Worm (Caenorhabditis elegans) whole organism, young adult: ENCODE data around the gene col-99.

ENCODE experiments used
- B0336.3 ChIP-seq: fragments of 200-800 bp; sonication (Bioruptor generic); IDR thresholded peaks from 2 replicates; pipeline ENCODE4 v1.3.6; 2022; ENCODE audit warnings: missing genetic modification characterization, missing compliant biosample characterization
- F23B12.7 ChIP-seq: sonication (generic microtip); optimal IDR thresholded peaks from 2 replicates; lab custom pipeline; 2017; ENCODE audit warnings: missing genetic modification characterization, mild to moderate bottlenecking, missing compliant biosample characterization, antibody characterized with exemption, moderate library complexity; ENCODE audit not compliant: insufficient read depth
- F55B11.4 ChIP-seq: sonication (generic microtip); optimal IDR thresholded peaks from 2 replicates; lab custom pipeline; 2016; ENCODE audit warnings: missing compliant biosample characterization, missing genetic modification characterization, borderline replicate concordance; ENCODE audit not compliant: insufficient read depth
- Y95B8A.8 ChIP-seq: fragments of 200-800 bp; sonication (Bioruptor generic); IDR thresholded peaks from 2 replicates; pipeline ENCODE4 v1.3.6; 2022; ENCODE audit warnings: missing genetic modification reagents, missing genetic modification characterization, missing compliant biosample characterization
- ama-1 ChIP-seq, 3 experiments: fragments of 150-350 bp in 1 of 3; sonication (generic microtip) in 2 of 3; optimal IDR thresholded peaks; 2 replicates each; lab custom pipeline; 2014 to 2018; ENCODE audit warnings: missing biosample characterization in 2 of 3, missing genetic modification characterization in 2 of 3, missing genetic modification reagents in 2 of 3
- ceh-40 ChIP-seq: fragments of 200-800 bp; sonication (Bioruptor generic); IDR thresholded peaks from 2 replicates; pipeline ENCODE4 v1.3.6; 2022; ENCODE audit warnings: missing genetic modification characterization, missing compliant biosample characterization
- die-1 ChIP-seq: sonication (generic microtip); optimal IDR thresholded peaks from 2 replicates; lab custom pipeline; 2016; ENCODE audit warnings: missing genotype, mild to moderate bottlenecking, missing genetic modification characterization, missing compliant biosample characterization
- egrh-3 ChIP-seq: fragments of 200-800 bp; sonication (Bioruptor generic); IDR thresholded peaks from 2 replicates; pipeline ENCODE4 v1.3.6; 2022; ENCODE audit warnings: missing genetic modification reagents, missing genetic modification characterization, missing compliant biosample characterization
- hrde-1 ChIP-seq: sonication (generic microtip); optimal IDR thresholded peaks from 2 replicates; lab custom pipeline; 2016; ENCODE audit warnings: missing genetic modification characterization, mild to moderate bottlenecking, missing compliant biosample characterization, moderate library complexity, missing genotype, missing genetic modification reagents, borderline replicate concordance
- mes-4 ChIP-seq: sonication (generic microtip); optimal IDR thresholded peaks from 2 replicates; lab custom pipeline; 2016; ENCODE audit warnings: missing genotype, missing genetic modification characterization, missing compliant biosample characterization
- pha-4 ChIP-seq: fragments of 150-350 bp; sonication (generic microtip); optimal IDR thresholded peaks from 2 replicates; lab custom pipeline; 2014; ENCODE audit warnings: missing biosample characterization, missing genetic modification reagents, missing genetic modification characterization
- snpc-4 ChIP-seq, 5 experiments: fragments of 150-350 bp in 1 of 5; sonication (generic microtip) in 4 of 5; optimal IDR thresholded peaks; 2 replicates each; lab custom pipeline; 2014 to 2018; ENCODE audit warnings: missing genetic modification characterization in 5 of 5, missing biosample characterization in 3 of 5, antibody characterized with exemption in 2 of 5, mild to moderate bottlenecking in 2 of 5, missing compliant biosample characterization in 2 of 5, missing genotype in 2 of 5, moderate library complexity in 2 of 5, missing genetic modification reagents in 1 of 5
- sptf-2 ChIP-seq: fragments of 200-800 bp; sonication (Bioruptor generic); optimal IDR thresholded peaks from 2 replicates; lab custom pipeline; 2018; ENCODE audit warnings: mild to moderate bottlenecking, missing genetic modification characterization, missing compliant biosample characterization

DNA sequence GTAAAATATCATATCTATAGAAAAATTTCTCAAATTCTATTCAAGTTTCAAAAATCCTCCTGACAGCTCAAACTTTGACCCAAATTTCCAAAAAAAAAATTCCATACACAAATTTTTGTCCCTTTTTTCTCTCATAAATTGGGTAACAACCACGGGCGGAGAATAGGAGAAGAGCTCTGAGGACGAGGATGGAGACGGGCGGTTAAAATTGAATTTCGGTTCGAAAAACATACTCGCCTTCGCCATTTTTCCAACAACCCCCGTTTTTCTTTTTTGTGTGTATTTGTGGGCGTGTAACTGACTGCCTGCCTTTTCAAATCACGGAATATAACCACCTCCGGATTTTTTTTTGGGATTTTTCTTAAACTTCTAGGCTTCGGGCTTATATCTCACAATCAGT is 50.0 kb downstream of the col-99 start:
- no peak for TF ChIP-seq B0336.3 (GFP tag; lab: Robert Waterston, UW)
- TF ChIP-seq sptf-2 (GFP tag; lab: Kevin White, UChicago), result no peak
- TF ChIP-seq F55B11.4 (tag; lab: Kevin White, UChicago), result no peak
- TF ChIP-seq pha-4 (tag; lab: Kevin White, UChicago), result no peak
- TF ChIP-seq snpc-4 (GFP tag; optimal IDR thresholded peaks at IDR 0.05; lab: Kevin White, UChicago), result no peak
- TF ChIP-seq snpc-4 (tag; optimal IDR thresholded peaks at IDR 0.05; lab: Kevin White, UChicago), result no peak
- TF ChIP-seq hrde-1 (tag; lab: Kevin White, UChicago), result no peak
- no peak for TF ChIP-seq die-1 (tag; lab: Kevin White, UChicago)
- TF ChIP-seq egrh-3 (GFP tag; lab: Robert Waterston, UW), result no peak
- no peak for TF ChIP-seq Y95B8A.8 (GFP tag; lab: Robert Waterston, UW)
- no peak for TF ChIP-seq mes-4 (tag; lab: Kevin White, UChicago)
- TF ChIP-seq F23B12.7 (tag; lab: Kevin White, UChicago), result no peak
- no peak for TF ChIP-seq ceh-40 (GFP tag; lab: Robert Waterston, UW)
- no peak for TF ChIP-seq ama-1 (optimal IDR thresholded peaks at IDR 0.05; lab: Kevin White, UChicago)
- no peak for TF ChIP-seq ama-1 (GFP tag; optimal IDR thresholded peaks at IDR 0.05; lab: Kevin White, UChicago)
